Fruit fly (Drosophila melanogaster) whole organism, prepupa: Measurements from ENCODE around the gene CG7182.

Source experiments
- Blimp-1 ChIP-seq: fragments of 200-800 bp; sonication (Bioruptor generic); optimal IDR thresholded peaks from 3 replicates; lab custom pipeline; 2017; ENCODE audit warnings: missing biosample characterization, missing genetic modification characterization, mild to moderate bottlenecking, moderate library complexity, missing genetic modification reagents
- CG10631 ChIP-seq: fragments of 200-800 bp; sonication (Bioruptor generic); optimal IDR thresholded peaks from 2 replicates; lab custom pipeline; 2016; ENCODE audit warnings: missing biosample characterization, missing genetic modification characterization
- CG10669 ChIP-seq: fragments of 200-800 bp; sonication (Bioruptor generic); optimal IDR thresholded peaks from 3 replicates; lab custom pipeline; 2018; ENCODE audit warnings: missing biosample characterization, mild to moderate bottlenecking, missing genetic modification characterization, moderate library complexity
- CG11294 ChIP-seq: fragments of 200-800 bp; sonication (Bioruptor generic); IDR thresholded peaks from 2 replicates; pipeline ENCODE4 v1.3.6; 2022; ENCODE audit warnings: missing biosample characterization, missing genetic modification characterization
- CG11762 ChIP-seq: fragments of 200-800 bp; sonication (Bioruptor generic); optimal IDR thresholded peaks from 3 replicates; lab custom pipeline; 2016; ENCODE audit warnings: missing biosample characterization, missing genetic modification characterization; ENCODE audit not compliant: insufficient read depth
- CG11902 ChIP-seq: fragments of 200-800 bp; sonication (Bioruptor generic); optimal IDR thresholded peaks from 3 replicates; lab custom pipeline; 2016; ENCODE audit warnings: missing biosample characterization, missing genetic modification characterization
- CG15336 ChIP-seq: fragments of 200-800 bp; sonication (Bioruptor generic); IDR thresholded peaks from 2 replicates; pipeline ENCODE4 v1.3.6; 2022; ENCODE audit warnings: missing biosample characterization, missing genetic modification characterization
- CG1621 ChIP-seq: fragments of 200-800 bp; sonication (Bioruptor generic); optimal IDR thresholded peaks from 3 replicates; lab custom pipeline; 2018; ENCODE audit warnings: missing biosample characterization, mild to moderate bottlenecking, missing genetic modification characterization
- CG16779 ChIP-seq: fragments of 200-800 bp; sonication (Bioruptor generic); optimal IDR thresholded peaks from 3 replicates; lab custom pipeline; 2017; ENCODE audit warnings: missing biosample characterization, mild to moderate bottlenecking, missing genetic modification characterization
- CG3032 ChIP-seq: fragments of 200-800 bp; optimal IDR thresholded peaks from 2 replicates; lab custom pipeline; 2019; ENCODE audit warnings: missing biosample characterization, mild to moderate bottlenecking, missing genetic modification characterization, moderate library complexity
- CG32006 ChIP-seq: fragments of 200-800 bp; sonication (Bioruptor generic); optimal IDR thresholded peaks from 3 replicates; lab custom pipeline; 2017; ENCODE audit warnings: missing biosample characterization, mild to moderate bottlenecking, missing genetic modification characterization
- CG34406 ChIP-seq: fragments of 200-800 bp; sonication (Bioruptor generic); optimal IDR thresholded peaks from 3 replicates; lab custom pipeline; 2016; ENCODE audit warnings: missing biosample characterization, missing genetic modification characterization
- CG3919 ChIP-seq: fragments of 200-800 bp; sonication (Bioruptor generic); optimal IDR thresholded peaks from 3 replicates; lab custom pipeline; 2016; ENCODE audit warnings: missing biosample characterization, missing genetic modification characterization
- CG4318 ChIP-seq: fragments of 200-800 bp; sonication (Bioruptor generic); optimal IDR thresholded peaks from 3 replicates; lab custom pipeline; 2017; ENCODE audit warnings: missing biosample characterization, mild to moderate bottlenecking, missing genetic modification characterization
- CG6163 ChIP-seq: fragments of 200-800 bp; sonication (Bioruptor generic); IDR thresholded peaks from 3 replicates; pipeline ENCODE4 v1.3.6; 2022; ENCODE audit warnings: missing biosample characterization, missing genetic modification characterization
- CG6276 ChIP-seq: fragments of 200-800 bp; sonication (Bioruptor generic); optimal IDR thresholded peaks from 2 replicates; lab custom pipeline; 2017; ENCODE audit warnings: missing biosample characterization, mild to moderate bottlenecking, missing genetic modification characterization
- CG6792 ChIP-seq: fragments of 200-800 bp; sonication (Bioruptor generic); optimal IDR thresholded peaks from 3 replicates; lab custom pipeline; 2016; ENCODE audit warnings: missing biosample characterization, missing genetic modification characterization
- CG6854 ChIP-seq: fragments of 200-800 bp; sonication (Bioruptor generic); optimal IDR thresholded peaks from 2 replicates; lab custom pipeline; 2017; ENCODE audit warnings: missing biosample characterization, mild to moderate bottlenecking, missing genetic modification characterization
- CG7368 ChIP-seq: fragments of 200-800 bp; sonication (Bioruptor generic); optimal IDR thresholded peaks from 3 replicates; lab custom pipeline; 2016; ENCODE audit warnings: missing biosample characterization, missing genetic modification characterization
- CG8119 ChIP-seq: fragments of 200-800 bp; sonication (Bioruptor generic); IDR thresholded peaks from 3 replicates; pipeline ENCODE4 v1.3.6; 2022; ENCODE audit warnings: missing biosample characterization, missing genetic modification characterization
- CG9139 ChIP-seq: fragments of 200-800 bp; sonication (Bioruptor generic); optimal IDR thresholded peaks from 3 replicates; lab custom pipeline; 2017; ENCODE audit warnings: missing biosample characterization, mild to moderate bottlenecking, missing genetic modification characterization
- Eip78C ChIP-seq: fragments of 200-800 bp; sonication (Bioruptor generic); peaks from one replicate; lab custom pipeline; 2016; ENCODE audit warnings: missing biosample characterization, missing genetic modification characterization
- Ets21C ChIP-seq: fragments of 200-800 bp; sonication (Bioruptor generic); optimal IDR thresholded peaks from 3 replicates; lab custom pipeline; 2016; ENCODE audit warnings: missing biosample characterization, missing genetic modification characterization
- Ets96B ChIP-seq: fragments of 200-800 bp; optimal IDR thresholded peaks from 2 replicates; lab custom pipeline; 2019; ENCODE audit warnings: missing biosample characterization, mild to moderate bottlenecking, missing genetic modification characterization, moderate library complexity
- Gug ChIP-seq: fragments of 200-800 bp; sonication (Bioruptor generic); IDR thresholded peaks from 2 replicates; pipeline ENCODE4 v1.3.6; 2022; ENCODE audit warnings: missing biosample characterization, missing genetic modification characterization
- Hr38 ChIP-seq: sonication (Bioruptor generic); optimal IDR thresholded peaks from 2 replicates; lab custom pipeline; 2016; ENCODE audit warnings: missing biosample characterization, missing genetic modification characterization
- Hr39 ChIP-seq: fragments of 200-800 bp; sonication (Bioruptor generic); optimal IDR thresholded peaks from 2 replicates; lab custom pipeline; 2016; ENCODE audit warnings: missing biosample characterization, missing genetic modification characterization
- Hr4 ChIP-seq: fragments of 200-800 bp; sonication (Bioruptor generic); optimal IDR thresholded peaks from 3 replicates; lab custom pipeline; 2016; ENCODE audit warnings: missing biosample characterization, missing genetic modification characterization
- Lpt ChIP-seq: fragments of 200-800 bp; sonication (Bioruptor generic); optimal IDR thresholded peaks from 3 replicates; lab custom pipeline; 2016; ENCODE audit warnings: missing biosample characterization, missing genetic modification characterization
- Smox ChIP-seq: fragments of 200-800 bp; sonication (Bioruptor generic); optimal IDR thresholded peaks from 3 replicates; lab custom pipeline; 2016; ENCODE audit warnings: missing biosample characterization, missing genetic modification characterization
- Sox102F ChIP-seq: fragments of 200-800 bp; sonication (Bioruptor generic); optimal IDR thresholded peaks from 2 replicates; lab custom pipeline; 2016; ENCODE audit warnings: missing biosample characterization, mild to moderate bottlenecking, missing genetic modification characterization
- Sox14 ChIP-seq: fragments of 200-800 bp; sonication (Bioruptor generic); optimal IDR thresholded peaks from 3 replicates; lab custom pipeline; 2016; ENCODE audit warnings: missing biosample characterization, missing genetic modification characterization
- Sox15 ChIP-seq: fragments of 200-800 bp; sonication (Bioruptor generic); optimal IDR thresholded peaks from 3 replicates; lab custom pipeline; 2016; ENCODE audit warnings: missing biosample characterization, missing genetic modification characterization
- acj6 ChIP-seq: fragments of 200-800 bp; sonication (Bioruptor generic); optimal IDR thresholded peaks from 3 replicates; lab custom pipeline; 2016; ENCODE audit warnings: missing biosample characterization, missing genetic modification characterization
- cyc ChIP-seq: fragments of 200-800 bp; sonication (Bioruptor generic); optimal IDR thresholded peaks from 3 replicates; lab custom pipeline; 2016; ENCODE audit warnings: missing biosample characterization, missing genetic modification characterization
- dsx ChIP-seq: fragments of 200-800 bp; optimal IDR thresholded peaks from 3 replicates; lab custom pipeline; 2019; ENCODE audit warnings: missing biosample characterization, mild to moderate bottlenecking, missing genetic modification characterization, moderate library complexity; ENCODE audit not compliant: poor library complexity, severe bottlenecking
- eg ChIP-seq: fragments of 200-800 bp; sonication (Bioruptor generic); IDR thresholded peaks from 3 replicates; pipeline ENCODE4 v1.3.6; 2022; ENCODE audit warnings: missing biosample characterization, missing genetic modification characterization
- esn ChIP-seq: fragments of 200-800 bp; sonication (Bioruptor generic); optimal IDR thresholded peaks from 2 replicates; lab custom pipeline; 2016; ENCODE audit warnings: missing biosample characterization, mild to moderate bottlenecking, missing genetic modification characterization, moderate library complexity
- fd59A ChIP-seq: fragments of 200-800 bp; sonication (Bioruptor generic); optimal IDR thresholded peaks from 2 replicates; lab custom pipeline; 2017; ENCODE audit warnings: missing biosample characterization, mild to moderate bottlenecking, missing genetic modification characterization, missing genetic modification reagents
- fd85E ChIP-seq: fragments of 200-800 bp; sonication (Bioruptor generic); optimal IDR thresholded peaks from 3 replicates; lab custom pipeline; 2016; ENCODE audit warnings: missing biosample characterization, missing genetic modification characterization
- fkh ChIP-seq: fragments of 200-800 bp; sonication (Bioruptor generic); optimal IDR thresholded peaks from 3 replicates; lab custom pipeline; 2017; ENCODE audit warnings: missing biosample characterization, mild to moderate bottlenecking, missing genetic modification characterization, moderate library complexity
- lz ChIP-seq: fragments of 200-800 bp; sonication (Bioruptor generic); optimal IDR thresholded peaks from 3 replicates; lab custom pipeline; 2016; ENCODE audit warnings: missing biosample characterization, missing genetic modification characterization
- net ChIP-seq: fragments of 200-800 bp; sonication (Bioruptor generic); optimal IDR thresholded peaks from 3 replicates; lab custom pipeline; 2016; ENCODE audit warnings: missing biosample characterization, missing genetic modification characterization
- pdm3 ChIP-seq: fragments of 200-800 bp; sonication (Bioruptor generic); optimal IDR thresholded peaks from 3 replicates; lab custom pipeline; 2016; ENCODE audit warnings: missing biosample characterization, missing genetic modification characterization
- salr ChIP-seq, 2 experiments: fragments of 200-800 bp; sonication (Bioruptor generic); optimal IDR thresholded peaks; 3 replicates each; lab custom pipeline; 2016 to 2018; ENCODE audit warnings: missing biosample characterization in 2 of 2, missing genetic modification characterization in 2 of 2, mild to moderate bottlenecking in 1 of 2
- spab ChIP-seq: fragments of 200-800 bp; sonication (Bioruptor generic); optimal IDR thresholded peaks from 2 replicates; lab custom pipeline; 2017; ENCODE audit warnings: missing biosample characterization, mild to moderate bottlenecking, missing genetic modification characterization, missing genetic modification reagents
- svp ChIP-seq: fragments of 200-800 bp; sonication (Bioruptor generic); peaks from one replicate; lab custom pipeline; 2016; ENCODE audit warnings: missing biosample characterization, missing genetic modification characterization
- topi ChIP-seq: fragments of 200-800 bp; sonication (Bioruptor generic); optimal IDR thresholded peaks from 3 replicates; lab custom pipeline; 2016; ENCODE audit warnings: missing biosample characterization, missing genetic modification characterization
- vri ChIP-seq: fragments of 200-800 bp; sonication (Bioruptor generic); optimal IDR thresholded peaks from 3 replicates; lab custom pipeline; 2016; ENCODE audit warnings: missing biosample characterization, mild to moderate bottlenecking, missing genetic modification characterization

Gene CG7182

dm6 chr3L:8370922-8371321 lies 24.7 kb upstream of the CG7182 start (continued):
- peak; percentile 51 for TF ChIP-seq cyc (GFP tag; lab: Kevin White, UChicago)
- TF ChIP-seq net (GFP tag; lab: Kevin White, UChicago) = no peak
- no peak for TF ChIP-seq fd85E (GFP tag; lab: Kevin White, UChicago)
- no peak for TF ChIP-seq dsx (GFP tag; lab: Kevin White, UChicago)
- TF ChIP-seq CG1621 (tag; lab: Kevin White, UChicago) = no peak
- TF ChIP-seq esn (GFP tag; lab: Kevin White, UChicago) = peak; percentile 61
- no peak for TF ChIP-seq Lpt (GFP tag; lab: Kevin White, UChicago)
- TF ChIP-seq Smox = peak; percentile 64
- peak; percentile 10 for TF ChIP-seq pdm3 (GFP tag; lab: Kevin White, UChicago)
- peak; percentile 54 for TF ChIP-seq Ets21C
- TF ChIP-seq CG6163 (GFP tag; lab: Robert Waterston, UW) = no peak
- TF ChIP-seq spab = no peak
- TF ChIP-seq CG32006 (GFP tag; lab: Kevin White, UChicago) = no peak
- TF ChIP-seq CG9139 = no peak
- TF ChIP-seq acj6 (GFP tag; lab: Kevin White, UChicago) = peak; percentile 10
- peak; percentile 64 for TF ChIP-seq topi (GFP tag; lab: Kevin White, UChicago)
- no peak for TF ChIP-seq Sox15 (GFP tag; lab: Kevin White, UChicago)
- TF ChIP-seq lz (GFP tag; lab: Kevin White, UChicago) = peak; percentile 57
- TF ChIP-seq salr (GFP tag; optimal IDR thresholded peaks at IDR 0.05; lab: Kevin White, UChicago) = no peak
- peak; percentile 9 for TF ChIP-seq Blimp-1 (GFP tag; lab: Kevin White, UChicago)
- TF ChIP-seq Sox102F (GFP tag; lab: Kevin White, UChicago) = peak; percentile 70
- peak; percentile 44 for TF ChIP-seq Sox14 (GFP tag; lab: Kevin White, UChicago)
- no peak for TF ChIP-seq CG6792
- no peak for TF ChIP-seq CG16779 (tag; lab: Kevin White, UChicago)
- TF ChIP-seq CG4318 (GFP tag; lab: Kevin White, UChicago) = no peak
- TF ChIP-seq fd59A (GFP tag; lab: Kevin White, UChicago) = no peak
- TF ChIP-seq Eip78C (GFP tag; lab: Kevin White, UChicago) = peak; percentile 80
- no peak for TF ChIP-seq CG7368 (GFP tag; lab: Kevin White, UChicago)
- peak; percentile 58 for TF ChIP-seq Hr39 (GFP tag; lab: Kevin White, UChicago)
- TF ChIP-seq CG11294 = no peak
- no peak for TF ChIP-seq CG6276
- TF ChIP-seq CG34406 (GFP tag; lab: Kevin White, UChicago) = no peak
- no peak for TF ChIP-seq CG11762 (GFP tag; lab: Kevin White, UChicago)
- TF ChIP-seq Hr4 = no peak
- no peak for TF ChIP-seq fkh (GFP tag; lab: Kevin White, UChicago)
- no peak for TF ChIP-seq CG3032 (tag; lab: Kevin White, UChicago)

dm6 chr3L:8369456-8369855 lies 23.3 kb upstream of the CG7182 start:
- TF ChIP-seq Ets21C = no peak
- peak; percentile 50 for TF ChIP-seq svp (GFP tag; lab: Kevin White, UChicago)
- TF ChIP-seq CG3032 (tag; lab: Kevin White, UChicago) = no peak
- TF ChIP-seq Hr38 (GFP tag; lab: Kevin White, UChicago) = no peak
- TF ChIP-seq CG6854 = peak; percentile 18
- TF ChIP-seq CG11902 = no peak
- TF ChIP-seq CG11762 (GFP tag; lab: Kevin White, UChicago) = no peak
- TF ChIP-seq vri = no peak
- no peak for TF ChIP-seq Hr39 (GFP tag; lab: Kevin White, UChicago)
- no peak for TF ChIP-seq Hr4
- TF ChIP-seq CG8119 (GFP tag; lab: Robert Waterston, UW) = no peak
- no peak for TF ChIP-seq lz (GFP tag; lab: Kevin White, UChicago)
- TF ChIP-seq CG32006 (GFP tag; lab: Kevin White, UChicago) = no peak
- peak; percentile 79 for TF ChIP-seq Blimp-1 (GFP tag; lab: Kevin White, UChicago)
- no peak for TF ChIP-seq CG10669
- TF ChIP-seq Gug (GFP tag; lab: Robert Waterston, UW) = no peak
- no peak for TF ChIP-seq CG3919 (GFP tag; lab: Kevin White, UChicago)
- no peak for TF ChIP-seq esn (GFP tag; lab: Kevin White, UChicago)
- no peak for TF ChIP-seq CG4318 (GFP tag; lab: Kevin White, UChicago)
- no peak for TF ChIP-seq topi (GFP tag; lab: Kevin White, UChicago)
- no peak for TF ChIP-seq Smox
- no peak for TF ChIP-seq CG15336 (GFP tag; lab: Robert Waterston, UW)
- no peak for TF ChIP-seq CG10631
- no peak for TF ChIP-seq Ets96B
- no peak for TF ChIP-seq pdm3 (GFP tag; lab: Kevin White, UChicago)
- TF ChIP-seq eg (GFP tag; lab: Robert Waterston, UW) = no peak
- TF ChIP-seq CG6163 (GFP tag; lab: Robert Waterston, UW) = no peak
- TF ChIP-seq Sox102F (GFP tag; lab: Kevin White, UChicago) = peak; percentile 0
- no peak for TF ChIP-seq acj6 (GFP tag; lab: Kevin White, UChicago)
